Fruit fly (Drosophila melanogaster) S2 (cell line): ENCODE results near the gene CG8043.

ENCODE experiments used
- CG8478 ChIP-seq: fragments of >200 bp; optimal IDR thresholded peaks from 2 replicates; lab custom pipeline; 2018
- CTCF ChIP-seq, 2 experiments: fragments of >200 bp; optimal IDR thresholded peaks; 2 replicates each; lab custom pipeline; 2018

dm6 chr3R:8716551-8716879, 39.8 kb downstream of the CG8043 start:
- TF ChIP-seq CTCF (optimal IDR thresholded peaks at IDR 0.05; lab: Kevin White, UChicago): no peak
- TF ChIP-seq CG8478 (lab: Kevin White, UChicago): no peak
